Worm (Caenorhabditis elegans): ENCODE results near the gene cbp-2.
A peak's percentile ranks its signal among the peaks of the same experiment; 100 is the strongest.

ce11 chrIII:9907574-9907973 lies 15.4 kb upstream of the cbp-2 start:
- no peak for TF ChIP-seq unc-62 (GFP tag; optimal IDR thresholded peaks at IDR 0.05)
- peak; percentile 28 for TF ChIP-seq nhr-43 (tag; optimal IDR thresholded peaks at IDR 0.05; ENCODE audit: poor library complexity, severe bottlenecking)
- TF ChIP-seq zag-1 (tag; optimal IDR thresholded peaks at IDR 0.05) = no peak
- no peak for TF ChIP-seq unc-39 (tag; optimal IDR thresholded peaks at IDR 0.05)
- TF ChIP-seq nhr-11 (tag; optimal IDR thresholded peaks at IDR 0.05) = no peak
- TF ChIP-seq skn-1 (tag; optimal IDR thresholded peaks at IDR 0.05) = no peak
- no peak for TF ChIP-seq fos-1 (tag; optimal IDR thresholded peaks at IDR 0.05)
- no peak for TF ChIP-seq ztf-11 (tag; optimal IDR thresholded peaks at IDR 0.05)
- no peak for TF ChIP-seq elt-1 (tag; optimal IDR thresholded peaks at IDR 0.05)

All from whole organism, L3 larva.